Worm (Caenorhabditis elegans) whole organism, young adult: ENCODE data around the gene hrg-6.

Experiments
- F22D6.2 ChIP-seq: sonication (generic microtip); optimal IDR thresholded peaks from 2 replicates; lab custom pipeline; 2016; ENCODE audit warnings: mild to moderate bottlenecking, missing genetic modification characterization, missing compliant biosample characterization
- F33H1.4 ChIP-seq: fragments of 200-800 bp; sonication (Bioruptor generic); IDR thresholded peaks from 2 replicates; pipeline ENCODE4 v1.3.6; 2022; ENCODE audit warnings: missing genetic modification reagents, missing genetic modification characterization, missing compliant biosample characterization
- lin-35 ChIP-seq, 3 experiments: fragments of 150-350 bp in 2 of 3; sonication (generic microtip) in 1 of 3; optimal IDR thresholded peaks; 2 replicates each; lab custom pipeline; 2014 to 2018; ENCODE audit warnings: missing biosample characterization in 3 of 3, missing genetic modification characterization in 3 of 3, missing genetic modification reagents in 3 of 3
- lir-1 ChIP-seq: fragments of 200-800 bp; sonication (Bioruptor generic); conservative IDR thresholded peaks from 2 replicates; pipeline ENCODE4 v1.3.6; 2022; ENCODE audit warnings: missing genetic modification reagents, missing genetic modification characterization, missing compliant biosample characterization
- madf-3 ChIP-seq: fragments of 200-800 bp; sonication (Bioruptor generic); IDR thresholded peaks from 2 replicates; pipeline ENCODE4 v1.3.6; 2022; ENCODE audit warnings: missing genetic modification reagents, missing genetic modification characterization, missing compliant biosample characterization
- nhr-80 ChIP-seq: sonication (generic microtip); optimal IDR thresholded peaks from 2 replicates; lab custom pipeline; 2016; ENCODE audit warnings: missing genetic modification characterization, missing compliant biosample characterization
- pha-4 ChIP-seq: fragments of 150-350 bp; sonication (generic microtip); optimal IDR thresholded peaks from 2 replicates; lab custom pipeline; 2014; ENCODE audit warnings: missing biosample characterization, missing genetic modification reagents, missing genetic modification characterization
- rec-8 ChIP-seq, 2 experiments: sonication (generic microtip); optimal IDR thresholded peaks; 2 replicates each; lab custom pipeline; 2016; ENCODE audit warnings: mild to moderate bottlenecking in 2 of 2, missing genetic modification characterization in 2 of 2, missing genetic modification reagents in 2 of 2, missing genotype in 2 of 2, missing biosample characterization in 1 of 2, missing compliant biosample characterization in 1 of 2, moderate library complexity in 1 of 2

hrg-6 gene

ce11 chrIV:11082789-11083235, 50.4 kb downstream of the hrg-6 start (continued):
- peak; percentile 75 for TF ChIP-seq nhr-80
- peak; percentile 62 for TF ChIP-seq F33H1.4 (GFP tag; lab: Robert Waterston, UW)
- TF ChIP-seq madf-3 (GFP tag; lab: Robert Waterston, UW) = 0 out of 2 replicates have a peak, but pooled peaks have one; percentile 69
- peak in 1 of 2 experiments; percentile 7 for TF ChIP-seq rec-8 (tag; optimal IDR thresholded peaks at IDR 0.05; lab: Kevin White, UChicago)
- peak in 1 of 3 experiments; percentile 87 for TF ChIP-seq lin-35 (GFP tag; optimal IDR thresholded peaks at IDR 0.05; lab: Kevin White, UChicago)
- peak; percentile 64 for TF ChIP-seq F22D6.2 (tag; lab: Kevin White, UChicago)
- TF ChIP-seq lir-1 (GFP tag; lab: Robert Waterston, UW) = peak; percentile 97
- TF ChIP-seq pha-4 (tag; lab: Kevin White, UChicago) = no peak
